Fruit fly (Drosophila melanogaster) whole organism, embryonic: ENCODE measurements around the gene CG7239.

Experiments used
- B-H2 ChIP-seq: fragments of 200-800 bp; sonication (Bioruptor generic); optimal IDR thresholded peaks from 2 replicates; lab custom pipeline; 2018; ENCODE audit warnings: missing biosample characterization, mild to moderate bottlenecking, missing genetic modification characterization
- Bdp1 ChIP-seq: fragments of 200-800 bp; sonication (Bioruptor generic); optimal IDR thresholded peaks from 3 replicates; lab custom pipeline; 2016; ENCODE audit warnings: missing biosample characterization, missing genetic modification characterization
- Blimp-1 ChIP-seq: fragments of 200-800 bp; sonication (Bioruptor generic); optimal IDR thresholded peaks from 3 replicates; lab custom pipeline; 2018; ENCODE audit warnings: missing biosample characterization, missing genetic modification characterization, mild to moderate bottlenecking, moderate library complexity, missing genetic modification reagents
- CG12104 ChIP-seq: fragments of 200-800 bp; sonication (Bioruptor generic); optimal IDR thresholded peaks from 3 replicates; lab custom pipeline; 2016; ENCODE audit warnings: missing biosample characterization, missing genetic modification characterization
- CG12769 ChIP-seq: fragments of 200-800 bp; sonication (Bioruptor generic); optimal IDR thresholded peaks from 2 replicates; lab custom pipeline; 2019; ENCODE audit warnings: missing biosample characterization, mild to moderate bottlenecking, missing genetic modification characterization, moderate library complexity
- CG14667 ChIP-seq: fragments of 200-800 bp; sonication (Bioruptor generic); IDR thresholded peaks from 2 replicates; pipeline ENCODE4 v1.3.6; 2022; ENCODE audit warnings: missing biosample characterization, missing genetic modification characterization
- CG1529 ChIP-seq: fragments of 200-800 bp; sonication (Bioruptor generic); optimal IDR thresholded peaks from 3 replicates; lab custom pipeline; 2018; ENCODE audit warnings: missing biosample characterization, missing genetic modification characterization
- CG2120 ChIP-seq: fragments of 200-800 bp; sonication (Bioruptor generic); optimal IDR thresholded peaks from 3 replicates; lab custom pipeline; 2016; ENCODE audit warnings: missing biosample characterization, missing genetic modification characterization
- CG2199 ChIP-seq: fragments of 200-800 bp; sonication (Bioruptor generic); IDR thresholded peaks from 3 replicates; pipeline ENCODE4 v1.3.6; 2022; ENCODE audit warnings: missing biosample characterization, missing genetic modification characterization
- CG2678 ChIP-seq: fragments of 200-800 bp; sonication (Bioruptor generic); optimal IDR thresholded peaks from 3 replicates; lab custom pipeline; 2019; ENCODE audit warnings: missing biosample characterization, mild to moderate bottlenecking, missing genetic modification characterization, moderate library complexity
- CG33213 ChIP-seq: fragments of 200-800 bp; sonication (Bioruptor generic); optimal IDR thresholded peaks from 3 replicates; lab custom pipeline; 2016; ENCODE audit warnings: missing biosample characterization, missing genetic modification characterization
- CG4282 ChIP-seq: fragments of 200-800 bp; sonication (Bioruptor generic); optimal IDR thresholded peaks from 2 replicates; lab custom pipeline; 2016; ENCODE audit warnings: missing biosample characterization, missing genetic modification characterization
- CG4854 ChIP-seq: fragments of 200-800 bp; sonication (Bioruptor generic); optimal IDR thresholded peaks from 2 replicates; lab custom pipeline; 2016; ENCODE audit warnings: missing biosample characterization, missing genetic modification characterization, inconsistent platforms
- CG6272 ChIP-seq: fragments of 200-800 bp; sonication (Bioruptor generic); IDR thresholded peaks from 2 replicates; pipeline ENCODE4 v1.3.6; 2022; ENCODE audit warnings: missing biosample characterization, missing genetic modification characterization
- CG6683 ChIP-seq: fragments of 200-800 bp; sonication (Bioruptor generic); optimal IDR thresholded peaks from 2 replicates; lab custom pipeline; 2017; ENCODE audit warnings: missing biosample characterization, mild to moderate bottlenecking, missing genetic modification characterization, missing genetic modification reagents
- CG8388 ChIP-seq: fragments of 200-800 bp; sonication (Bioruptor generic); optimal IDR thresholded peaks from 2 replicates; lab custom pipeline; 2019; ENCODE audit warnings: missing biosample characterization, mild to moderate bottlenecking, missing genetic modification characterization, moderate library complexity
- CG8765 ChIP-seq: fragments of 200-800 bp; sonication (Bioruptor generic); IDR thresholded peaks from 2 replicates; pipeline ENCODE4 v1.3.6; 2022; ENCODE audit warnings: missing biosample characterization, missing genetic modification characterization
- CG9876 ChIP-seq: fragments of 200-800 bp; sonication (Bioruptor generic); optimal IDR thresholded peaks from 2 replicates; lab custom pipeline; 2016; ENCODE audit warnings: missing biosample characterization, missing genetic modification characterization
- D19B ChIP-seq: fragments of 200-800 bp; sonication (Bioruptor generic); optimal IDR thresholded peaks from 2 replicates; lab custom pipeline; 2017; ENCODE audit warnings: missing biosample characterization, mild to moderate bottlenecking, missing genetic modification characterization
- Dref ChIP-seq: fragments of 200-800 bp; sonication (Bioruptor generic); IDR thresholded peaks from 2 replicates; pipeline ENCODE4 v1.3.6; 2022; ENCODE audit warnings: missing biosample characterization, missing genetic modification characterization
- Fer3 ChIP-seq: fragments of 200-800 bp; sonication (Bioruptor generic); optimal IDR thresholded peaks from 2 replicates; lab custom pipeline; 2018; ENCODE audit warnings: missing biosample characterization, mild to moderate bottlenecking, missing genetic modification characterization, moderate library complexity
- Gsc ChIP-seq: fragments of 200-800 bp; sonication (Bioruptor generic); IDR thresholded peaks from 2 replicates; pipeline ENCODE4 v1.3.6; 2022; ENCODE audit warnings: missing biosample characterization, missing genetic modification characterization
- HHEX ChIP-seq: fragments of 200-800 bp; sonication (Bioruptor generic); optimal IDR thresholded peaks from 3 replicates; lab custom pipeline; 2017; ENCODE audit warnings: missing biosample characterization, mild to moderate bottlenecking, missing genetic modification characterization, missing genetic modification reagents
- HLHmδ ChIP-seq: fragments of 200-800 bp; sonication (Bioruptor generic); optimal IDR thresholded peaks from 2 replicates; lab custom pipeline; 2018; ENCODE audit warnings: missing biosample characterization, mild to moderate bottlenecking, missing genetic modification characterization, moderate library complexity
- HmgZ ChIP-seq: fragments of 200-800 bp; sonication (Bioruptor generic); optimal IDR thresholded peaks from 2 replicates; lab custom pipeline; 2018; ENCODE audit warnings: missing biosample characterization, mild to moderate bottlenecking, missing genetic modification characterization
- Hr51 ChIP-seq, 2 experiments: fragments of 200-800 bp; sonication (Bioruptor generic); optimal IDR thresholded peaks; 2 replicates in 1 of 2; 3 replicates in 1 of 2; lab custom pipeline; 2016 to 2018; ENCODE audit warnings: missing biosample characterization in 2 of 2, missing genetic modification characterization in 2 of 2, mild to moderate bottlenecking in 1 of 2, moderate library complexity in 1 of 2
- Ptx1 ChIP-seq: fragments of 200-800 bp; sonication (Bioruptor generic); IDR thresholded peaks from 2 replicates; pipeline ENCODE4 v1.3.6; 2022; ENCODE audit warnings: missing biosample characterization, missing genetic modification characterization
- Ravus ChIP-seq: fragments of 200-800 bp; sonication (Bioruptor generic); IDR thresholded peaks from 2 replicates; pipeline ENCODE4 v1.3.6; 2022; ENCODE audit warnings: missing biosample characterization, missing genetic modification characterization
- Side ChIP-seq: fragments of 200-800 bp; sonication (Bioruptor generic); optimal IDR thresholded peaks from 2 replicates; lab custom pipeline; 2016; ENCODE audit warnings: missing biosample characterization, missing genetic modification characterization
- Six4 ChIP-seq: fragments of 200-800 bp; sonication (Bioruptor generic); optimal IDR thresholded peaks from 2 replicates; lab custom pipeline; 2016; ENCODE audit warnings: missing biosample characterization, missing genetic modification characterization
- Xrp1 ChIP-seq: fragments of 200-800 bp; sonication (Bioruptor generic); IDR thresholded peaks from 2 replicates; pipeline ENCODE4 v1.3.6; 2022; ENCODE audit warnings: missing biosample characterization, missing genetic modification characterization
- amos ChIP-seq: fragments of 200-800 bp; sonication (Bioruptor generic); IDR thresholded peaks from 2 replicates; pipeline ENCODE4 v1.3.6; 2022; ENCODE audit warnings: missing biosample characterization, missing genetic modification characterization; ENCODE audit not compliant: partially characterized antibody
- br ChIP-seq: fragments of >200 bp; optimal IDR thresholded peaks from 2 replicates; lab custom pipeline; 2017
- btn ChIP-seq: fragments of 200-800 bp; sonication (Bioruptor generic); optimal IDR thresholded peaks from 2 replicates; lab custom pipeline; 2016; ENCODE audit warnings: missing biosample characterization, missing genetic modification characterization
- caup ChIP-seq: fragments of 200-800 bp; sonication (Bioruptor generic); optimal IDR thresholded peaks from 3 replicates; lab custom pipeline; 2017; ENCODE audit warnings: missing biosample characterization, mild to moderate bottlenecking, missing genetic modification characterization, moderate library complexity; ENCODE audit not compliant: severe bottlenecking
- chinmo ChIP-seq: fragments of 200-800 bp; sonication (Bioruptor generic); IDR thresholded peaks from 4 replicates; pipeline ENCODE4 v1.3.6; 2022; ENCODE audit warnings: missing biosample characterization, missing genetic modification characterization; ENCODE audit not compliant: partially characterized antibody
- cwo ChIP-seq: fragments of 200-800 bp; sonication (Bioruptor generic); optimal IDR thresholded peaks from 3 replicates; lab custom pipeline; 2017; ENCODE audit warnings: missing biosample characterization, missing genetic modification characterization, mild to moderate bottlenecking, moderate library complexity, missing genetic modification reagents
- fru ChIP-seq: fragments of >200 bp; optimal IDR thresholded peaks from 2 replicates; lab custom pipeline; 2017
- grau ChIP-seq: fragments of 200-800 bp; optimal IDR thresholded peaks from 3 replicates; lab custom pipeline; 2019; ENCODE audit warnings: missing biosample characterization, mild to moderate bottlenecking, missing genetic modification characterization, moderate library complexity
- jigr1 ChIP-seq: fragments of 200-800 bp; sonication (Bioruptor generic); IDR thresholded peaks from 3 replicates; pipeline ENCODE4 v1.3.6; 2022; ENCODE audit warnings: missing biosample characterization, missing genetic modification characterization
- klu ChIP-seq: fragments of 200-800 bp; sonication (Bioruptor generic); IDR thresholded peaks from 2 replicates; pipeline ENCODE4 v1.3.6; 2022; ENCODE audit warnings: missing biosample characterization, missing genetic modification characterization
- pan ChIP-seq, 4 experiments: fragments of >200 bp in 3 of 4; fragments of 200-800 bp in 1 of 4; sonication (Bioruptor generic) in 1 of 4; optimal IDR thresholded peaks in 3 of 4; IDR thresholded peaks in 1 of 4; 2 replicates each; pipeline versions ENCODE4 v1.3.6 to Lab custom; 2017 to 2022; ENCODE audit warnings: missing biosample characterization in 2 of 4, missing genetic modification characterization in 2 of 4, mixed read lengths in 1 of 4
- peb ChIP-seq: fragments of 200-800 bp; sonication (Bioruptor generic); IDR thresholded peaks from 2 replicates; pipeline ENCODE4 v1.3.6; 2022; ENCODE audit warnings: missing biosample characterization, missing genetic modification characterization
- sens ChIP-seq: fragments of 200-800 bp; sonication (Bioruptor generic); peaks from one replicate; lab custom pipeline; 2016; ENCODE audit warnings: missing biosample characterization, missing genetic modification characterization
- sob ChIP-seq: fragments of 200-800 bp; sonication (Bioruptor generic); IDR thresholded peaks from 2 replicates; pipeline ENCODE4 v1.3.6; 2022; ENCODE audit warnings: missing biosample characterization, missing genetic modification characterization
- sr ChIP-seq: fragments of 200-800 bp; sonication (Bioruptor generic); IDR thresholded peaks from 3 replicates; pipeline ENCODE4 v1.3.6; 2022; ENCODE audit warnings: missing biosample characterization, missing genetic modification characterization
- tll ChIP-seq, 2 experiments: fragments of 200-800 bp in 1 of 2; fragments of >200 bp in 1 of 2; sonication (Bioruptor generic) in 1 of 2; optimal IDR thresholded peaks; 2 replicates each; lab custom pipeline; 2017 to 2019; ENCODE audit warnings: missing biosample characterization in 2 of 2, missing genetic modification characterization in 2 of 2, mild to moderate bottlenecking in 1 of 2, moderate library complexity in 1 of 2
- toy ChIP-seq: fragments of 200-800 bp; sonication (Bioruptor generic); IDR thresholded peaks from 2 replicates; pipeline ENCODE4 v1.3.6; 2022; ENCODE audit warnings: missing biosample characterization, missing genetic modification characterization
- wek ChIP-seq: fragments of 200-800 bp; sonication (Bioruptor generic); optimal IDR thresholded peaks from 3 replicates; lab custom pipeline; 2018; ENCODE audit warnings: missing biosample characterization, mild to moderate bottlenecking, missing genetic modification characterization, moderate library complexity
- zen2 ChIP-seq: fragments of 200-800 bp; sonication (Bioruptor generic); IDR thresholded peaks from 3 replicates; pipeline ENCODE4 v1.3.6; 2022; ENCODE audit warnings: missing biosample characterization, missing genetic modification characterization; ENCODE audit not compliant: partially characterized antibody
- zf30C ChIP-seq: fragments of 200-800 bp; sonication (Bioruptor generic); optimal IDR thresholded peaks from 3 replicates; lab custom pipeline; 2018; ENCODE audit warnings: missing biosample characterization, mild to moderate bottlenecking, missing genetic modification characterization

Gene CG7239

dm6 chr2L:5797977-5798376 lies 4.0 kb upstream of the CG7239 start (continued):
- TF ChIP-seq CG1529 (GFP tag; lab: Kevin White, UChicago), result no peak
- TF ChIP-seq Six4 (GFP tag; lab: Kevin White, UChicago), result no peak
- TF ChIP-seq cwo, result peak; percentile 47
- TF ChIP-seq CG6272, result no peak
- TF ChIP-seq CG8765 (GFP tag; lab: Robert Waterston, UW), result no peak
- TF ChIP-seq CG9876 (GFP tag; lab: Kevin White, UChicago), result no peak
- no peak for TF ChIP-seq CG4282 (GFP tag; lab: Kevin White, UChicago)
- no peak for TF ChIP-seq Gsc (GFP tag; lab: Robert Waterston, UW)
- TF ChIP-seq grau, result peak; percentile 51
- TF ChIP-seq HmgZ (tag; lab: Kevin White, UChicago), result peak; percentile 62
- TF ChIP-seq CG2678 (tag; lab: Kevin White, UChicago), result peak; percentile 75
- TF ChIP-seq chinmo, result no peak
- peak; percentile 54 for TF ChIP-seq CG6683
- TF ChIP-seq klu (GFP tag; lab: Robert Waterston, UW), result no peak
- peak; percentile 33 for TF ChIP-seq B-H2
- TF ChIP-seq CG8388 (GFP tag; lab: Kevin White, UChicago), result no peak
- TF ChIP-seq zen2 (GFP tag; lab: Robert Waterston, UW), result no peak
- TF ChIP-seq CG14667 (GFP tag; lab: Robert Waterston, UW), result no peak
- TF ChIP-seq toy (GFP tag; lab: Robert Waterston, UW), result no peak
- TF ChIP-seq CG12769 (tag; lab: Kevin White, UChicago), result peak; percentile 89
- TF ChIP-seq fru, result no peak
- no peak for TF ChIP-seq Bdp1 (GFP tag; lab: Kevin White, UChicago)
- no peak for TF ChIP-seq Ptx1 (GFP tag; lab: Robert Waterston, UW)
- TF ChIP-seq D19B, result peak; percentile 38
- no peak for TF ChIP-seq peb (GFP tag; lab: Robert Waterston, UW)
- TF ChIP-seq tll (GFP tag; optimal IDR thresholded peaks at IDR 0.05; lab: Kevin White, UChicago), result no peak
- TF ChIP-seq Blimp-1, result peak; percentile 53
- TF ChIP-seq HLHmδ (GFP tag; lab: Kevin White, UChicago), result no peak
- peak; percentile 72 for TF ChIP-seq HHEX (GFP tag; lab: Kevin White, UChicago)
- TF ChIP-seq Side (GFP tag; lab: Kevin White, UChicago), result no peak
- no peak for TF ChIP-seq jigr1 (GFP tag; lab: Robert Waterston, UW)
- TF ChIP-seq pan (optimal IDR thresholded peaks at IDR 0.05; lab: Kevin White, UChicago), result no peak
- TF ChIP-seq pan (GFP tag; optimal IDR thresholded peaks at IDR 0.05 in 1 of 2, IDR thresholded peaks at IDR 0.05 in 1 of 2), result no peak
- TF ChIP-seq Dref (GFP tag; lab: Robert Waterston, UW), result no peak
- TF ChIP-seq zf30C (GFP tag; lab: Kevin White, UChicago), result no peak
- no peak for TF ChIP-seq br (lab: Kevin White, UChicago)
- peak; percentile 82 for TF ChIP-seq caup (GFP tag; lab: Kevin White, UChicago)
- peak; percentile 75 for TF ChIP-seq Fer3
- no peak for TF ChIP-seq Ravus (GFP tag; lab: Robert Waterston, UW)
- peak; percentile 67 for TF ChIP-seq CG4854 (GFP tag; lab: Kevin White, UChicago)
- TF ChIP-seq btn (GFP tag; lab: Kevin White, UChicago), result no peak
- TF ChIP-seq sr (GFP tag; lab: Robert Waterston, UW), result no peak
- TF ChIP-seq CG2199 (GFP tag; lab: Robert Waterston, UW), result no peak
- TF ChIP-seq CG2120 (GFP tag; lab: Kevin White, UChicago), result peak; percentile 63
- no peak for TF ChIP-seq Xrp1 (GFP tag; lab: Robert Waterston, UW)
- TF ChIP-seq CG12104 (GFP tag; lab: Kevin White, UChicago), result peak; percentile 56
- peak; percentile 80; the same call in 1 of the 2 replicates for TF ChIP-seq sob (GFP tag; lab: Robert Waterston, UW)
- peak; percentile 30 for TF ChIP-seq CG33213
- TF ChIP-seq sens (GFP tag; lab: Kevin White, UChicago), result peak; percentile 8
- TF ChIP-seq Hr51 (GFP tag; optimal IDR thresholded peaks at IDR 0.05; lab: Kevin White, UChicago), result peak in 1 of 2 experiments; percentile 30
- no peak for TF ChIP-seq amos
- no peak for TF ChIP-seq wek (GFP tag; lab: Kevin White, UChicago)
